Fruit fly (Drosophila melanogaster) whole organism: ENCODE results near the gene CG5910.

Source experiments
- psq ChIP-seq: fragments of >200 bp; optimal IDR thresholded peaks from 2 replicates; lab custom pipeline; 2017
- usp ChIP-seq: fragments of >200 bp; optimal IDR thresholded peaks from 2 replicates; lab custom pipeline; 2017; ENCODE audit warnings: missing biosample characterization, missing genetic modification characterization, mixed read lengths

dm6 chr3L:20491525-20492132 lies 49.4 kb downstream of the CG5910 start, which contains the start of gene ND-39:
- TF ChIP-seq psq (no peak), usp (GFP tag; lab: Kevin White, UChicago) (no peak)
